Fruit fly (Drosophila melanogaster) whole organism, pupa: ENCODE data around the gene LysX.

Experiments
- CG10348 ChIP-seq: fragments of 200-800 bp; sonication (Bioruptor generic); IDR thresholded peaks from 2 replicates; pipeline ENCODE4 v1.3.6; 2022; ENCODE audit warnings: missing biosample characterization, missing genetic modification characterization
- CG12605 ChIP-seq: fragments of 200-800 bp; sonication (Bioruptor generic); IDR thresholded peaks from 2 replicates; pipeline ENCODE4 v1.3.6; 2022; ENCODE audit warnings: missing biosample characterization, missing genetic modification characterization
- CG13204 ChIP-seq: fragments of 200-800 bp; sonication (Bioruptor generic); optimal IDR thresholded peaks from 2 replicates; lab custom pipeline; 2018; ENCODE audit warnings: missing biosample characterization, mild to moderate bottlenecking, missing genetic modification characterization, moderate library complexity
- CG14655 ChIP-seq: fragments of 200-800 bp; sonication (Bioruptor generic); optimal IDR thresholded peaks from 3 replicates; lab custom pipeline; 2017; ENCODE audit warnings: mild to moderate bottlenecking, missing biosample characterization, missing genetic modification reagents, missing genetic modification characterization
- CG15710 ChIP-seq: fragments of 200-800 bp; sonication (Bioruptor generic); optimal IDR thresholded peaks from 2 replicates; lab custom pipeline; 2018; ENCODE audit warnings: missing biosample characterization, mild to moderate bottlenecking, missing genetic modification characterization, moderate library complexity
- CG17806 ChIP-seq: fragments of 200-800 bp; sonication (Bioruptor generic); optimal IDR thresholded peaks from 2 replicates; lab custom pipeline; 2018; ENCODE audit warnings: missing biosample characterization, mild to moderate bottlenecking, missing genetic modification characterization, moderate library complexity
- CG32121 ChIP-seq: fragments of 200-800 bp; sonication (Bioruptor generic); IDR thresholded peaks from 2 replicates; pipeline ENCODE4 v1.3.6; 2022; ENCODE audit warnings: missing biosample characterization, missing genetic modification characterization
- CG34367 ChIP-seq: fragments of 200-800 bp; sonication (Bioruptor generic); optimal IDR thresholded peaks from 2 replicates; lab custom pipeline; 2018; ENCODE audit warnings: missing biosample characterization, mild to moderate bottlenecking, missing genetic modification characterization
- CG4496 ChIP-seq: fragments of 200-800 bp; sonication (Bioruptor generic); IDR thresholded peaks from 3 replicates; pipeline ENCODE4 v1.3.6; 2022; ENCODE audit warnings: missing biosample characterization, missing genetic modification characterization
- CG8159 ChIP-seq: fragments of 200-800 bp; sonication (Bioruptor generic); optimal IDR thresholded peaks from 3 replicates; lab custom pipeline; 2018; ENCODE audit warnings: missing biosample characterization, mild to moderate bottlenecking, missing genetic modification characterization, moderate library complexity
- CG8301 ChIP-seq: fragments of 200-800 bp; sonication (Bioruptor generic); optimal IDR thresholded peaks from 2 replicates; lab custom pipeline; 2018; ENCODE audit warnings: missing biosample characterization, mild to moderate bottlenecking, missing genetic modification characterization
- CG9948 ChIP-seq: fragments of 200-800 bp; sonication (Bioruptor generic); optimal IDR thresholded peaks from 2 replicates; lab custom pipeline; 2018; ENCODE audit warnings: missing biosample characterization, mild to moderate bottlenecking, missing genetic modification characterization, moderate library complexity
- D1 ChIP-seq: fragments of 200-800 bp; sonication (Bioruptor generic); optimal IDR thresholded peaks from 2 replicates; lab custom pipeline; 2018; ENCODE audit warnings: missing biosample characterization, mild to moderate bottlenecking, missing genetic modification characterization, moderate library complexity
- EcR ChIP-seq: fragments of 200-800 bp; sonication (Bioruptor generic); optimal IDR thresholded peaks from 3 replicates; lab custom pipeline; 2019; ENCODE audit warnings: missing biosample characterization, missing genetic modification characterization, mild to moderate bottlenecking, moderate library complexity, missing genetic modification reagents
- Ets98B ChIP-seq: fragments of 200-800 bp; sonication (Bioruptor generic); IDR thresholded peaks from 2 replicates; pipeline ENCODE4 v1.3.6; 2022; ENCODE audit warnings: missing biosample characterization, missing genetic modification characterization
- Pif1A ChIP-seq: fragments of 200-800 bp; sonication (Bioruptor generic); optimal IDR thresholded peaks from 3 replicates; lab custom pipeline; 2016; ENCODE audit warnings: missing biosample characterization, missing genetic modification characterization
- Pif1B ChIP-seq: fragments of 200-800 bp; sonication (Bioruptor generic); optimal IDR thresholded peaks from 3 replicates; lab custom pipeline; 2016; ENCODE audit warnings: missing biosample characterization, missing genetic modification characterization
- Snoo ChIP-seq: fragments of 200-800 bp; sonication (Bioruptor generic); optimal IDR thresholded peaks from 3 replicates; lab custom pipeline; 2017; ENCODE audit warnings: missing biosample characterization, mild to moderate bottlenecking, missing genetic modification characterization, inconsistent platforms
- fd96Ca ChIP-seq: fragments of 200-800 bp; sonication (Bioruptor generic); IDR thresholded peaks from 3 replicates; pipeline ENCODE4 v1.3.6; 2022; ENCODE audit warnings: missing biosample characterization, missing genetic modification characterization
- gl ChIP-seq: fragments of 200-800 bp; sonication (Bioruptor generic); optimal IDR thresholded peaks from 2 replicates; lab custom pipeline; 2018; ENCODE audit warnings: missing biosample characterization, mild to moderate bottlenecking, missing genetic modification characterization
- rn ChIP-seq: fragments of 200-800 bp; sonication (Bioruptor generic); IDR thresholded peaks from 2 replicates; pipeline ENCODE4 v1.3.6; 2022; ENCODE audit warnings: missing biosample characterization, missing genetic modification characterization

The LysX gene

dm6 chr3L:1165808-1166207 lies 29.3 kb downstream of the LysX start:
- TF ChIP-seq CG17806 (tag; lab: Kevin White, UChicago), result peak; percentile 12
- 0 out of 2 replicates have a peak, but pooled peaks have one; percentile 23 for TF ChIP-seq CG12605 (GFP tag; lab: Robert Waterston, UW)
- peak; percentile 4 for TF ChIP-seq CG8159 (tag; lab: Kevin White, UChicago)
- TF ChIP-seq Ets98B (GFP tag; lab: Robert Waterston, UW), result no peak; the same call in 1 of the 2 replicates
- no peak for TF ChIP-seq CG10348 (GFP tag; lab: Robert Waterston, UW)
- no peak for TF ChIP-seq Snoo (tag; lab: Kevin White, UChicago)
- peak; percentile 29 for TF ChIP-seq CG8301 (tag; lab: Kevin White, UChicago)
- TF ChIP-seq D1, result no peak
- peak; percentile 48 for TF ChIP-seq CG14655 (GFP tag; lab: Kevin White, UChicago)
- peak; percentile 11 for TF ChIP-seq CG9948 (tag; lab: Kevin White, UChicago)
- TF ChIP-seq CG4496 (GFP tag; lab: Robert Waterston, UW), result peak; percentile 79
- 0 out of 2 replicates have a peak, but pooled peaks have one; percentile 28 for TF ChIP-seq rn (GFP tag; lab: Robert Waterston, UW)
- peak; percentile 50; the same call in 1 of the 2 replicates for TF ChIP-seq CG32121 (GFP tag; lab: Robert Waterston, UW)
- peak; percentile 5 for TF ChIP-seq CG15710 (tag; lab: Kevin White, UChicago)
- TF ChIP-seq fd96Ca (GFP tag; lab: Robert Waterston, UW), result 0 out of 3 replicates have a peak, but pooled peaks have one; percentile 49

DNA sequence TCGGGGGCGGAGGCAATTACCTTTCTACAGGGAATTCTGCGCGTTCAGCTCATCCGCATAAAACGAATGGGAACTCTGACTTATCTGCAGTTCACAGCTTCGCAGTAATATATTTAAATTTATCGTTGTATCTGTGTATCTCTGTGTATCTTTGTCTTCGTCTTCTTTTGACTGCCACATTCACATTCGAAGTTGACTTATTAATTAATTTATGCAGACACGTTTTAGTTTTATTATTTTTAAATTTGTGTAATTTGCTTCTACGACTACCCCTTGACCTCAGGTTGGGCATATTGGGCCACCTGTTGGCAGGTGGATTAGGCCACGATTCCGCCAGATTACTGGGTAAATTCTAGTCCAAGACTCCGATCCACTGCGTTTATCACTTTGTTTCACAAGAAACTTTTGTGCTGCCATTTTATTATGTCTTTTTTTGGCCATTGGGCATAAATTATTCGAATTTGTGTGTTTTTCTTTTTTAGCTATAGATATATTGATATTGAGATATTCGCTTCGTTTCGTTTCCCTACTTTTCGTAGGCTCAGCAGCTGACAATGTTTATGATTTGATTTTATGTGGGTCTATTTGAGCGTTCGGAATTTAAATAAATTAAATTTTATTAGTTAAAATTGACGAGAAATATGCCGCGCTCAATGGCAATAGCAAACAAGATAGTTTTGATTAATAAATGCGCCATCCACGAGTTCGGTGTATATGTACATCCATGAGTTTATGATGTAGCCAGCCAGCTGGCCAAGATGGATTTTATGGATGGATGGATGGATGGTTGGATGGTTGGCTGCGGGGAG lies 42.4 kb downstream of the LysX start:
- TF ChIP-seq CG13204 (GFP tag; lab: Kevin White, UChicago) (no peak), CG17806 (tag; lab: Kevin White, UChicago) (no peak), Pif1B (GFP tag; lab: Kevin White, UChicago) (no peak), CG15710 (tag; lab: Kevin White, UChicago) (no peak), CG4496 (GFP tag; lab: Robert Waterston, UW) (no peak), D1 (no peak), rn (GFP tag; lab: Robert Waterston, UW) (no peak), fd96Ca (GFP tag; lab: Robert Waterston, UW) (no peak), EcR (GFP tag; lab: Kevin White, UChicago) (no peak), CG9948 (tag; lab: Kevin White, UChicago) (no peak), CG32121 (GFP tag; lab: Robert Waterston, UW) (no peak), CG12605 (GFP tag; lab: Robert Waterston, UW) (no peak), Snoo (tag; lab: Kevin White, UChicago) (no peak), CG14655 (GFP tag; lab: Kevin White, UChicago) (no peak), gl (tag; lab: Kevin White, UChicago) (no peak), CG8301 (tag; lab: Kevin White, UChicago) (no peak), CG34367 (tag; lab: Kevin White, UChicago) (no peak), Pif1A (GFP tag; lab: Kevin White, UChicago) (no peak)

DNA sequence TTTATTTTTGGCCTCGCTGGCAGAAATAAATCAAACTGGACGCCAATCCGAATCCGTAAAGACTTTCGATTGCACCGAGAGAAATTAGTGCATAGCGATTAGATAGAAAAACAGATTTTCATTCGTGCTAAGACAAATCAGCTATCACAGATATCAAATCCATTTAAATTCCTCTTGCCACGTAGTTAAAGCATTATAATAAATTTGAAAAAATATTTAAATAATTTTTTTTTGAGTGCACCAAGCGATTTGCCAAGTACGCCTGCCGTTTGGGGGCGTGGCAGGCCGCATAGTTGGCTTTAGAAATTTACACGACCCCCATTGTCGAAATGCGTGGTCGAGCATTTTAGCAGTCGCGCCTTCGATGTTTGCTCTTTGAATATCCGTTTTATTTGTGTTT lies 43.4 kb downstream of the LysX start:
- no peak for TF ChIP-seq CG32121 (GFP tag; lab: Robert Waterston, UW)
- peak; percentile 39; the same call in 1 of the 3 replicates for TF ChIP-seq CG4496 (GFP tag; lab: Robert Waterston, UW)
- TF ChIP-seq CG9948 (tag; lab: Kevin White, UChicago), result no peak
- no peak for TF ChIP-seq Ets98B (GFP tag; lab: Robert Waterston, UW)

DNA sequence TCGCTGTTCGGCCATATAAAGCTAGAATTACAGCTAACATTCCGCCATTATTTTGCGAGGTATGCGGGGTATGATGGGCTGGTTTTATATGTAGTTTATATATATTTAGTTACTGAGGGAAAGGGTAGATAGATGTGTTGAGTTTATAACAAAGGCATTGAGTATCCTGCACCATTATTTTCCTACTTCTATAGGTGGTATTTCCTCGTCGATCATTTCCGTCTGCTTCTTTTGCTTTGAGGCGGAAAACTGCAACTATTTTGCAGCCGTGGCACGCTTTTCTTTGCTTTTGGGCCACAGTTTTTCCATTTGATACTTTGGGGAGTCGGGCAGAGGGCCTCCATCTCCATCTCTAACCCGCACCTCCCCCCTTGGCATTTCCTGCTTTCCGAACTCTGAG lies 45.9 kb downstream of the LysX start:
- TF ChIP-seq Snoo (tag; lab: Kevin White, UChicago) (no peak), Pif1B (GFP tag; lab: Kevin White, UChicago) (no peak), EcR (GFP tag; lab: Kevin White, UChicago) (no peak), D1 (no peak), fd96Ca (GFP tag; lab: Robert Waterston, UW) (peak; percentile 38; the same call in 1 of the 3 replicates), CG8301 (tag; lab: Kevin White, UChicago) (no peak), CG17806 (tag; lab: Kevin White, UChicago) (no peak), CG14655 (GFP tag; lab: Kevin White, UChicago) (peak; percentile 27), CG4496 (GFP tag; lab: Robert Waterston, UW) (0 out of 3 replicates have a peak, but pooled peaks have one; percentile 12), CG32121 (GFP tag; lab: Robert Waterston, UW) (no peak), Pif1A (GFP tag; lab: Kevin White, UChicago) (no peak), CG34367 (tag; lab: Kevin White, UChicago) (no peak), CG13204 (GFP tag; lab: Kevin White, UChicago) (no peak), Ets98B (GFP tag; lab: Robert Waterston, UW) (no peak), CG8159 (tag; lab: Kevin White, UChicago) (no peak), CG15710 (tag; lab: Kevin White, UChicago) (no peak)

DNA sequence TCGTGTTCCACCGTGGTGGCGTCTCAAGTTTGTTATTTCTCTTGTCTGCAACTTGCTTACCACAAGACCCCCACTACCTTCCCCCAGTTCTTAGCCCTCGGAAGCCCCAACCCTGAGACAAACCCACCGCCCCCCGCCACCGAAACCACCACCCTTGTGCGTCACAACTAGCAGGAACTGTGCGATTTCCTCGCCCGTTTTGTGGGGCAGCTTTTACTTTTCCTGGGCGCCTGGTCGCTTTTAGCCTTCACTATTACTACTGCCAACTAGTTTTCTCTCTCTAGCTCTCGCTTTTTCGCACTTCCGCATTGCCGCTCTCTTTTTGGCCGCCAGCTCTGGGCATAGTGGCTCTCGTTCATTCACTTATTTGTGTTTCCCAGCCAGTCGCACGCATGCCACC lies 48.6 kb downstream of the LysX start:
- TF ChIP-seq EcR (GFP tag; lab: Kevin White, UChicago) (no peak), CG9948 (tag; lab: Kevin White, UChicago) (no peak), CG8301 (tag; lab: Kevin White, UChicago) (no peak), CG10348 (GFP tag; lab: Robert Waterston, UW) (no peak), rn (GFP tag; lab: Robert Waterston, UW) (no peak), CG34367 (tag; lab: Kevin White, UChicago) (no peak), Snoo (tag; lab: Kevin White, UChicago) (no peak), Pif1A (GFP tag; lab: Kevin White, UChicago) (no peak), Pif1B (GFP tag; lab: Kevin White, UChicago) (no peak), D1 (no peak)
